Worm (Caenorhabditis elegans): Measurements from ENCODE around the gene Y48A6C.8.
A peak's percentile ranks its signal among the peaks of the same experiment; 100 is the strongest.

The Y48A6C.8 gene

DNA sequence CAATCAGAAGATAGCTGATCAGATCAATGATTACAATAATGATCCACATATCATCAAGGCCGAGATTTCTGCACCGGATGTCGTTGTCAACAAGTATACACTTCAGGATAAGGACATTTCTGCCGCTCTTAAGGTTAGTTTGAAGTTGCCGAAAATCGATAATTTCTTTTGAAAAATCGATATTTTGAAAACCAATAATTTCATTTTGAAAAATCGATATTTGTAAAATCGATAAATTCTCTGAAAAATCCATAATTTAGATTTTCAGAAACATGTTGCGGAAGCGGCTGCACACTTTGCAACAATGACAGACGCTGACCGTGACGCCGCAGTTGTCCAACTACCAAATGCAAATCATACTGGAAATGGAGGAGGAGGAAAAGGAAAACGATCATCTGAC is 47.5 kb downstream of the Y48A6C.8 start:
- TF ChIP-seq ceh-28 (tag; optimal IDR thresholded peaks at IDR 0.05), result peak; percentile 75

- TF ChIP-seq elt-3 (tag; optimal IDR thresholded peaks at IDR 0.05) (no peak), elt-1 (tag; optimal IDR thresholded peaks at IDR 0.05) (no peak), ceh-9 (tag; optimal IDR thresholded peaks at IDR 0.05) (no peak), pha-4 (tag; optimal IDR thresholded peaks at IDR 0.05) (no peak), fkh-2 (tag; optimal IDR thresholded peaks at IDR 0.05) (no peak), jun-1 (tag; optimal IDR thresholded peaks at IDR 0.05) (no peak), aly-2 (tag; optimal IDR thresholded peaks at IDR 0.05) (no peak), nhr-67 (tag; optimal IDR thresholded peaks at IDR 0.05) (no peak)
Observed at ce11 chrIII:11079445-11079844, 48.0 kb downstream of the Y48A6C.8 start, which contains the start of gene W09D6.4. TSS of gene W09D6.4 (plus strand) at chrIII:11079745.

ce11 chrIII:11077404-11077803 is 50.0 kb downstream of the Y48A6C.8 start, which contains the start of gene str-246:
TSS of gene str-246 (plus strand) at chrIII:11077704.
- no peak for TF ChIP-seq ZK546.5 (tag; optimal IDR thresholded peaks at IDR 0.05)
- TF ChIP-seq unc-39 (tag; optimal IDR thresholded peaks at IDR 0.05), result no peak
- no peak for TF ChIP-seq aly-2 (tag; optimal IDR thresholded peaks at IDR 0.05)
- no peak for TF ChIP-seq fos-1 (tag; optimal IDR thresholded peaks at IDR 0.05)
- no peak for TF ChIP-seq nhr-77 (tag; optimal IDR thresholded peaks at IDR 0.05)
- no peak for TF ChIP-seq elt-3 (tag; optimal IDR thresholded peaks at IDR 0.05)
- no peak for TF ChIP-seq sea-2 (GFP tag; optimal IDR thresholded peaks at IDR 0.05)
- TF ChIP-seq egl-5 (tag; optimal IDR thresholded peaks at IDR 0.05), result no peak
- TF ChIP-seq skn-1 (tag; optimal IDR thresholded peaks at IDR 0.05), result no peak
- TF ChIP-seq nhr-11 (tag; optimal IDR thresholded peaks at IDR 0.05), result no peak
- no peak for TF ChIP-seq pqm-1 (tag; optimal IDR thresholded peaks at IDR 0.05)
- TF ChIP-seq fkh-2 (tag; optimal IDR thresholded peaks at IDR 0.05), result no peak
- TF ChIP-seq hmg-11 (tag; optimal IDR thresholded peaks at IDR 0.05), result no peak
- TF ChIP-seq ama-1 (optimal IDR thresholded peaks at IDR 0.05), result no peak
- no peak for TF ChIP-seq lin-39 (tag; optimal IDR thresholded peaks at IDR 0.05)
